Fruit fly (Drosophila melanogaster): ENCODE results near the gene CG44838.

dm6 chr3L:9417288-9417687 lies 43.6 kb upstream of the CG44838 start, which contains the start of gene CG3982:
- TF ChIP-seq CG8478 (optimal IDR thresholded peaks at IDR 0.05) (no peak), CTCF (optimal IDR thresholded peaks at IDR 0.05) (no peak)

Data from S2 (cell line).